Worm (Caenorhabditis elegans) whole organism, L4 larva: ENCODE results near the gene T28C6.11.

Experiments
- D1046.2 ChIP-seq: fragments of 200-800 bp; sonication (Bioruptor generic); IDR thresholded peaks from 2 replicates; pipeline ENCODE4 v1.3.6; 2022; ENCODE audit warnings: missing genetic modification characterization, missing compliant biosample characterization
- F10B5.3 ChIP-seq: sonication (generic microtip); optimal IDR thresholded peaks from 2 replicates; lab custom pipeline; 2016; ENCODE audit warnings: mild to moderate bottlenecking, missing genetic modification characterization, missing compliant biosample characterization
- F49E8.2 ChIP-seq: sonication (generic microtip); optimal IDR thresholded peaks from 2 replicates; lab custom pipeline; 2016; ENCODE audit warnings: missing compliant biosample characterization, mild to moderate bottlenecking, missing genetic modification characterization, borderline replicate concordance
- R02D3.7 ChIP-seq: fragments of 150-350 bp; sonication (generic microtip); optimal IDR thresholded peaks from 3 replicates; lab custom pipeline; 2014; ENCODE audit warnings: missing biosample characterization, missing genetic modification characterization
- T20F7.1 ChIP-seq: fragments of 200-800 bp; sonication (Bioruptor generic); optimal IDR thresholded peaks from 2 replicates; lab custom pipeline; 2018; ENCODE audit warnings: mild to moderate bottlenecking, missing genetic modification characterization, missing compliant biosample characterization
- aha-1 ChIP-seq: fragments of 150-350 bp; peaks from one replicate; lab custom pipeline; 2014; ENCODE audit warnings: missing biosample characterization, missing genetic modification characterization
- arid-1 ChIP-seq: fragments of 200-800 bp; sonication (Bioruptor generic); conservative IDR thresholded peaks from 2 replicates; pipeline ENCODE4 v1.3.6; 2022; ENCODE audit warnings: missing genetic modification reagents, missing genetic modification characterization, missing compliant biosample characterization
- attf-4 ChIP-seq: sonication (generic microtip); optimal IDR thresholded peaks from 3 replicates; lab custom pipeline; 2017; ENCODE audit warnings: missing biosample characterization, missing genetic modification characterization
- ceh-20 ChIP-seq: fragments of 200-800 bp; sonication (Bioruptor generic); IDR thresholded peaks from 2 replicates; pipeline ENCODE4 v1.3.6; 2022; ENCODE audit warnings: missing genetic modification reagents, missing genetic modification characterization, missing compliant biosample characterization
- ceh-82 ChIP-seq: sonication (generic microtip); optimal IDR thresholded peaks from 2 replicates; lab custom pipeline; 2017; ENCODE audit warnings: missing biosample characterization, missing genetic modification characterization
- ces-1 ChIP-seq: fragments of 150-350 bp; sonication (generic microtip); optimal IDR thresholded peaks from 4 replicates; lab custom pipeline; 2014; ENCODE audit warnings: missing biosample characterization, missing genetic modification reagents, missing genetic modification characterization
- cey-2 ChIP-seq: sonication (generic microtip); optimal IDR thresholded peaks from 3 replicates; lab custom pipeline; 2017; ENCODE audit warnings: missing genetic modification characterization, mild to moderate bottlenecking, missing compliant biosample characterization, antibody characterized with exemption, borderline replicate concordance; ENCODE audit not compliant: insufficient read depth
- daf-16 ChIP-seq, 3 experiments: sonication (generic microtip); optimal IDR thresholded peaks; 2 replicates each; lab custom pipeline; 2016 to 2017; ENCODE audit warnings: missing genetic modification characterization in 3 of 3, missing genetic modification reagents in 3 of 3, mild to moderate bottlenecking in 2 of 3, missing compliant biosample characterization in 2 of 3, missing biosample characterization in 1 of 3, moderate library complexity in 1 of 3
- dmd-6 ChIP-seq: fragments of 200-800 bp; sonication (Bioruptor generic); IDR thresholded peaks from 2 replicates; pipeline ENCODE4 v1.3.6; 2022; ENCODE audit warnings: missing genetic modification reagents, missing genetic modification characterization, missing compliant biosample characterization
- dmd-9 ChIP-seq: fragments of 200-800 bp; sonication (Bioruptor generic); IDR thresholded peaks from 2 replicates; pipeline ENCODE4 v1.3.6; 2022; ENCODE audit warnings: missing genetic modification reagents, missing genetic modification characterization, missing compliant biosample characterization
- dpl-1 ChIP-seq: fragments of 150-350 bp; optimal IDR thresholded peaks from 2 replicates; lab custom pipeline; 2014; ENCODE audit warnings: missing biosample characterization, missing genetic modification reagents, missing genetic modification characterization
- dve-1 ChIP-seq: sonication (generic microtip); optimal IDR thresholded peaks from 2 replicates; lab custom pipeline; 2017; ENCODE audit warnings: antibody characterized with exemption, mild to moderate bottlenecking, missing genetic modification characterization, missing compliant biosample characterization; ENCODE audit not compliant: insufficient read depth
- egl-27 ChIP-seq: sonication (generic microtip); optimal IDR thresholded peaks from 3 replicates; lab custom pipeline; 2017; ENCODE audit warnings: missing biosample characterization, missing genetic modification reagents, missing genetic modification characterization
- hif-1 ChIP-seq, 2 experiments: sonication (generic microtip); optimal IDR thresholded peaks; 2 replicates each; lab custom pipeline; 2016 to 2017; ENCODE audit warnings: missing compliant biosample characterization in 2 of 2, missing genetic modification characterization in 2 of 2, missing genetic modification reagents in 2 of 2, missing genotype in 2 of 2, mild to moderate bottlenecking in 1 of 2
- hlh-11 ChIP-seq: fragments of 200-800 bp; sonication (Bioruptor generic); optimal IDR thresholded peaks from 2 replicates; lab custom pipeline; 2018; ENCODE audit warnings: mild to moderate bottlenecking, missing genetic modification characterization, missing compliant biosample characterization
- hlh-30 ChIP-seq: sonication (generic microtip); optimal IDR thresholded peaks from 2 replicates; lab custom pipeline; 2017; ENCODE audit warnings: antibody characterized with exemption, mild to moderate bottlenecking, missing genetic modification characterization, missing compliant biosample characterization; ENCODE audit not compliant: insufficient read depth
- hmg-1.1 ChIP-seq: fragments of 200-800 bp; sonication (Bioruptor generic); IDR thresholded peaks from 2 replicates; pipeline ENCODE4 v1.3.6; 2022; ENCODE audit warnings: missing genetic modification reagents, missing genetic modification characterization, missing compliant biosample characterization
- lin-1 ChIP-seq: fragments of 200-800 bp; sonication (Bioruptor generic); IDR thresholded peaks from 2 replicates; pipeline ENCODE4 v1.3.6; 2022; ENCODE audit warnings: missing genetic modification reagents, missing genetic modification characterization, missing compliant biosample characterization
- lin-13 ChIP-seq: fragments of 150-350 bp; optimal IDR thresholded peaks from 2 replicates; lab custom pipeline; 2014; ENCODE audit warnings: missing biosample characterization, missing genetic modification reagents, missing genetic modification characterization
- madf-5 ChIP-seq, 2 experiments: fragments of 200-800 bp; sonication (Bioruptor generic); IDR thresholded peaks; 2 replicates each; pipeline ENCODE4 v1.3.6; 2022; ENCODE audit warnings: missing compliant biosample characterization in 2 of 2, missing genetic modification characterization in 2 of 2
- mdl-1 ChIP-seq, 2 experiments: fragments of 150-350 bp in 1 of 2; sonication (generic microtip) in 1 of 2; optimal IDR thresholded peaks; 2 replicates each; lab custom pipeline; 2014 to 2017; ENCODE audit warnings: missing biosample characterization in 2 of 2, missing genetic modification characterization in 2 of 2
- mdt-29 ChIP-seq: fragments of 200-800 bp; sonication (Bioruptor generic); IDR thresholded peaks from 2 replicates; pipeline ENCODE4 v1.3.6; 2022; ENCODE audit warnings: missing genetic modification reagents, missing genetic modification characterization, missing compliant biosample characterization
- mep-1 ChIP-seq: fragments of 150-350 bp; sonication (generic microtip); optimal IDR thresholded peaks from 3 replicates; lab custom pipeline; 2014; ENCODE audit warnings: missing biosample characterization, missing genetic modification characterization
- mxl-2 ChIP-seq: fragments of 200-800 bp; sonication (Bioruptor generic); conservative IDR thresholded peaks from 2 replicates; pipeline ENCODE4 v1.3.6; 2022; ENCODE audit warnings: missing genetic modification reagents, missing genetic modification characterization, missing compliant biosample characterization
- mxl-3 ChIP-seq: fragments of 200-800 bp; sonication (Bioruptor generic); optimal IDR thresholded peaks from 2 replicates; lab custom pipeline; 2018; ENCODE audit warnings: mild to moderate bottlenecking, missing genetic modification characterization, missing compliant biosample characterization
- nhr-10 ChIP-seq: fragments of 150-350 bp; optimal IDR thresholded peaks from 2 replicates; lab custom pipeline; 2014; ENCODE audit warnings: missing biosample characterization, missing genetic modification characterization
- nhr-11 ChIP-seq: fragments of 150-350 bp; optimal IDR thresholded peaks from 2 replicates; lab custom pipeline; 2014; ENCODE audit warnings: missing biosample characterization, missing genetic modification characterization
- nhr-25 ChIP-seq: sonication (generic microtip); optimal IDR thresholded peaks from 2 replicates; lab custom pipeline; 2017; ENCODE audit warnings: missing genetic modification characterization, mild to moderate bottlenecking, missing compliant biosample characterization, antibody characterized with exemption, moderate library complexity, borderline replicate concordance; ENCODE audit not compliant: insufficient read depth
- nhr-28 ChIP-seq: fragments of 150-350 bp; optimal IDR thresholded peaks from 2 replicates; lab custom pipeline; 2014; ENCODE audit warnings: missing biosample characterization, missing genetic modification characterization
- nhr-41 ChIP-seq: fragments of 200-800 bp; sonication (Bioruptor generic); IDR thresholded peaks from 2 replicates; pipeline ENCODE4 v1.3.6; 2022; ENCODE audit warnings: missing genetic modification reagents, missing genetic modification characterization, missing compliant biosample characterization
- nhr-42 ChIP-seq: fragments of 200-800 bp; sonication (Bioruptor generic); IDR thresholded peaks from 2 replicates; pipeline ENCODE4 v1.3.6; 2022; ENCODE audit warnings: missing genetic modification characterization, missing compliant biosample characterization
- nhr-48 ChIP-seq: sonication (generic microtip); optimal IDR thresholded peaks from 2 replicates; lab custom pipeline; 2016; ENCODE audit warnings: mild to moderate bottlenecking, missing genetic modification characterization, missing compliant biosample characterization
- nhr-77 ChIP-seq: fragments of 150-350 bp; optimal IDR thresholded peaks from 2 replicates; lab custom pipeline; 2014; ENCODE audit warnings: missing biosample characterization, missing genetic modification characterization
- php-3 ChIP-seq: fragments of 200-800 bp; sonication (Bioruptor generic); IDR thresholded peaks from 2 replicates; pipeline ENCODE4 v1.3.6; 2022; ENCODE audit warnings: missing genetic modification reagents, missing genetic modification characterization, missing compliant biosample characterization
- pqm-1 ChIP-seq: sonication (generic microtip); optimal IDR thresholded peaks from 2 replicates; lab custom pipeline; 2017; ENCODE audit warnings: missing biosample characterization, missing genetic modification characterization
- rbr-2 ChIP-seq: sonication (generic microtip); optimal IDR thresholded peaks from 2 replicates; lab custom pipeline; 2016; ENCODE audit warnings: missing genotype, missing genetic modification characterization, missing compliant biosample characterization
- sdz-12 ChIP-seq: fragments of 200-800 bp; sonication (Bioruptor generic); optimal IDR thresholded peaks from 2 replicates; lab custom pipeline; 2018; ENCODE audit warnings: mild to moderate bottlenecking, missing genetic modification characterization, missing compliant biosample characterization
- skn-1 ChIP-seq: fragments of 150-350 bp; optimal IDR thresholded peaks from 2 replicates; lab custom pipeline; 2014; ENCODE audit warnings: missing biosample characterization, missing genetic modification characterization
- spr-1 ChIP-seq: sonication (generic microtip); optimal IDR thresholded peaks from 2 replicates; lab custom pipeline; 2016; ENCODE audit warnings: mild to moderate bottlenecking, missing genetic modification characterization, missing compliant biosample characterization
- tra-1 ChIP-seq: fragments of 200-800 bp; sonication (Bioruptor generic); IDR thresholded peaks from 2 replicates; pipeline ENCODE4 v1.3.6; 2022; ENCODE audit warnings: missing genetic modification reagents, missing genetic modification characterization, missing compliant biosample characterization
- zag-1 ChIP-seq: fragments of 150-350 bp; optimal IDR thresholded peaks from 2 replicates; lab custom pipeline; 2014; ENCODE audit warnings: missing biosample characterization, missing genetic modification characterization
- zip-11 ChIP-seq: fragments of 200-800 bp; sonication (Bioruptor generic); IDR thresholded peaks from 2 replicates; pipeline ENCODE4 v1.3.6; 2022; ENCODE audit warnings: missing genetic modification characterization, missing compliant biosample characterization

T28C6.11 gene

ce11 chrIV:8867562-8867961, 27.5 kb upstream of the T28C6.11 start:
- TF ChIP-seq dpl-1 (GFP tag; lab: Kevin White, UChicago) (peak; percentile 13), hlh-11 (tag; lab: Kevin White, UChicago) (peak; percentile 46), nhr-28 (tag; lab: Kevin White, UChicago) (peak; percentile 67), tra-1 (GFP tag; lab: Robert Waterston, UW) (no peak), nhr-77 (peak; percentile 23), skn-1 (tag; lab: Kevin White, UChicago) (no peak), dve-1 (tag; lab: Kevin White, UChicago) (peak; percentile 45), daf-16 (GFP tag; optimal IDR thresholded peaks at IDR 0.05; lab: Kevin White, UChicago) (no peak), daf-16 (tag; optimal IDR thresholded peaks at IDR 0.05; lab: Kevin White, UChicago) (peak; percentile 26), hlh-30 (peak; percentile 13)

DNA sequence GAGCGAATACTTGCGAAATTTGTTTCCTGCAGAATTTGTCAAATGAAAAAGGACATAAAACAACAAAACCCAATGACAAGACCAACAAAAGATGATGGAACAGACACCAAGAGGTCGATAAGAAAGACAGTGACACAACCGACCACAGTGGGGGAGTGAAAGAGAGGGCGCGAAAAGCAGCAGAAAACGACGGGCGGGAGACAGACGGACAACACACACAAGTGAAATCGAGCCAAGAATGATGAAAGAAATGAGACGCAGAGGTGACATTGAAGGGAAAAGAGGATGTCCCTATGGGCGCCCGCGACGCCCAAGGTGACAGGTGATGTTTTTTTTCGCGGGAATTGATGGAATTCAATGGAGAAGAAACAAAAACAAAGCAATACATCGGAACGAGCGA, 26.0 kb upstream of the T28C6.11 start:
- TF ChIP-seq mep-1 (tag; lab: Kevin White, UChicago) (peak; percentile 83), hlh-11 (tag; lab: Kevin White, UChicago) (peak; percentile 96), D1046.2 (GFP tag; lab: Robert Waterston, UW) (no peak), dpl-1 (GFP tag; lab: Kevin White, UChicago) (peak; percentile 64), madf-5 (GFP tag; IDR thresholded peaks at IDR 0.05; lab: Robert Waterston, UW) (no peak), rbr-2 (tag; lab: Kevin White, UChicago) (peak; percentile 46), daf-16 (GFP tag; optimal IDR thresholded peaks at IDR 0.05; lab: Kevin White, UChicago) (peak in 1 of 2 experiments; percentile 92), daf-16 (tag; optimal IDR thresholded peaks at IDR 0.05; lab: Kevin White, UChicago) (peak; percentile 63), F10B5.3 (tag; lab: Kevin White, UChicago) (no peak), hmg-1.1 (GFP tag; lab: Robert Waterston, UW) (peak; percentile 59; the same call in 1 of the 2 replicates), nhr-25 (tag; lab: Kevin White, UChicago) (peak; percentile 2), dmd-9 (GFP tag; lab: Robert Waterston, UW) (no peak), nhr-28 (tag; lab: Kevin White, UChicago) (peak; percentile 90), zip-11 (GFP tag; lab: Robert Waterston, UW) (no peak), mdl-1 (tag; optimal IDR thresholded peaks at IDR 0.05; lab: Kevin White, UChicago) (peak in 1 of 2 experiments; percentile 67), skn-1 (tag; lab: Kevin White, UChicago) (no peak), dmd-6 (GFP tag; lab: Robert Waterston, UW) (peak; percentile 88), lin-1 (GFP tag; lab: Robert Waterston, UW) (peak; percentile 75), R02D3.7 (no peak), nhr-41 (GFP tag; lab: Robert Waterston, UW) (no peak), hlh-30 (peak; percentile 79), ces-1 (GFP tag; lab: Kevin White, UChicago) (no peak), php-3 (0 out of 2 replicates have a peak, but pooled peaks have one; percentile 35), mxl-3 (GFP tag; lab: Kevin White, UChicago) (peak; percentile 85), sdz-12 (GFP tag; lab: Kevin White, UChicago) (no peak), T20F7.1 (GFP tag; lab: Kevin White, UChicago) (peak; percentile 79), pqm-1 (tag; lab: Kevin White, UChicago) (peak; percentile 90), lin-13 (GFP tag; lab: Kevin White, UChicago) (peak; percentile 47), arid-1 (no peak), nhr-77 (peak; percentile 74), nhr-11 (tag; lab: Kevin White, UChicago) (peak; percentile 81), aha-1 (peak; percentile 98), ceh-20 (peak; percentile 86), cey-2 (tag; lab: Kevin White, UChicago) (peak; percentile 2), hif-1 (tag; optimal IDR thresholded peaks at IDR 0.05; lab: Kevin White, UChicago) (peak in 1 of 2 experiments; percentile 42), nhr-42 (GFP tag; lab: Robert Waterston, UW) (no peak), zag-1 (tag; lab: Kevin White, UChicago) (no peak), nhr-48 (tag; lab: Kevin White, UChicago) (peak; percentile 35), egl-27 (tag; lab: Kevin White, UChicago) (no peak), nhr-10 (tag; lab: Kevin White, UChicago) (no peak), ceh-82 (tag; lab: Kevin White, UChicago) (no peak), F49E8.2 (tag; lab: Kevin White, UChicago) (no peak), mdt-29 (no peak), spr-1 (tag; lab: Kevin White, UChicago) (no peak), mxl-2 (no peak), attf-4 (tag; lab: Kevin White, UChicago) (no peak)
